Worm (Caenorhabditis elegans) whole organism, L1 larva: ENCODE measurements around the gene nhr-91.

Experiments
- ama-1 ChIP-seq: fragments of 150-350 bp; optimal IDR thresholded peaks from 2 replicates; lab custom pipeline; 2014
- ceh-8 ChIP-seq: fragments of 200-800 bp; sonication (Bioruptor generic); optimal IDR thresholded peaks from 2 replicates; lab custom pipeline; 2018; ENCODE audit warnings: mild to moderate bottlenecking, missing genetic modification characterization, moderate library complexity, missing compliant biosample characterization
- dsc-1 ChIP-seq: sonication (generic microtip); optimal IDR thresholded peaks from 2 replicates; lab custom pipeline; 2016; ENCODE audit warnings: mild to moderate bottlenecking, missing genetic modification characterization, missing compliant biosample characterization
- lin-15B ChIP-seq: fragments of 150-350 bp; sonication (generic microtip); optimal IDR thresholded peaks from 3 replicates; lab custom pipeline; 2014; ENCODE audit warnings: missing biosample characterization, missing genetic modification characterization
- nhr-11 ChIP-seq: fragments of 150-350 bp; optimal IDR thresholded peaks from 2 replicates; lab custom pipeline; 2014; ENCODE audit warnings: missing biosample characterization, missing genetic modification characterization
- nhr-12 ChIP-seq: sonication (generic microtip); optimal IDR thresholded peaks from 2 replicates; lab custom pipeline; 2017; ENCODE audit warnings: missing biosample characterization, missing genetic modification characterization
- nhr-76 ChIP-seq: sonication (generic microtip); optimal IDR thresholded peaks from 2 replicates; lab custom pipeline; 2017; ENCODE audit warnings: missing biosample characterization, missing genetic modification characterization
- pqm-1 ChIP-seq: sonication (generic microtip); optimal IDR thresholded peaks from 3 replicates; lab custom pipeline; 2017; ENCODE audit warnings: missing biosample characterization, missing genetic modification characterization
- snpc-4 ChIP-seq: fragments of 150-350 bp; optimal IDR thresholded peaks from 2 replicates; lab custom pipeline; 2014; ENCODE audit warnings: missing biosample characterization, missing genetic modification characterization
- sptf-1 ChIP-seq: fragments of 150-350 bp; optimal IDR thresholded peaks from 2 replicates; lab custom pipeline; 2014; ENCODE audit warnings: missing biosample characterization, missing genetic modification characterization
- tbx-2 ChIP-seq: sonication (generic microtip); optimal IDR thresholded peaks from 2 replicates; lab custom pipeline; 2016; ENCODE audit warnings: missing genetic modification characterization, missing compliant biosample characterization
- unc-62 ChIP-seq: fragments of 150-350 bp; optimal IDR thresholded peaks from 2 replicates; lab custom pipeline; 2014; ENCODE audit warnings: missing biosample characterization, missing genetic modification reagents, missing genetic modification characterization
- zag-1 ChIP-seq: fragments of 150-350 bp; optimal IDR thresholded peaks from 2 replicates; lab custom pipeline; 2014; ENCODE audit warnings: missing biosample characterization, missing genetic modification characterization
- ztf-11 ChIP-seq, 2 experiments: sonication (generic microtip); optimal IDR thresholded peaks; 2 replicates each; lab custom pipeline; 2016 to 2017; ENCODE audit warnings: missing genetic modification characterization in 2 of 2, missing biosample characterization in 1 of 2, missing compliant biosample characterization in 1 of 2

DNA sequence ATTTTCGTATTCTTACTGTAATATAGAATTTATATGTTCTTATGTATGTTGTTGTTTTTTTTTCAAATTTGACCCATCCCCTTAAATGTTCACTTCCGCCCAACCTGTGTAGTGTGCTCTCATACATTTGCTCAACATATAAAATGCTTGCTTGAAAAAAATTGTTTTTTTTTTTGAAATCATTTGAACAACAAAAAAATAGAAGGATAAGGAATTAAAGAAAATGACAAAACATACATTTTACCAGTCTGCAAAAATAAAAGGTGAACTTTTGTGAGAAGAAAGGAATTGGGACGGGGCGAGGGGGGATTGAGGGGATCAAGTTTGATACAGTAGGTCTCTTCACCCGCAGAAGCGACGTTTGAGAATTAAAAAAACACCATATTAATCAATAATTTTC is 40.7 kb upstream of the nhr-91 start:
- TF ChIP-seq ceh-8 (GFP tag; lab: Kevin White, UChicago) (no peak), tbx-2 (tag; lab: Kevin White, UChicago) (no peak), nhr-76 (tag; lab: Kevin White, UChicago) (no peak), zag-1 (no peak), nhr-12 (no peak), ama-1 (lab: Kevin White, UChicago) (no peak), lin-15B (tag; lab: Kevin White, UChicago) (no peak), unc-62 (GFP tag; lab: Kevin White, UChicago) (no peak), dsc-1 (tag; lab: Kevin White, UChicago) (no peak), pqm-1 (no peak), snpc-4 (tag; lab: Kevin White, UChicago) (no peak), sptf-1 (tag; lab: Kevin White, UChicago) (no peak), ztf-11 (tag; optimal IDR thresholded peaks at IDR 0.05; lab: Kevin White, UChicago) (no peak), nhr-11 (tag; lab: Kevin White, UChicago) (no peak)
